Fruit fly (Drosophila melanogaster) whole organism, embryonic: ENCODE data around the gene TotM.
A peak's percentile ranks its signal among the peaks of the same experiment; 100 is the strongest.

Experiments used
- Atf-2 ChIP-seq: fragments of 200-800 bp; sonication (Bioruptor generic); optimal IDR thresholded peaks from 2 replicates; lab custom pipeline; 2016; ENCODE audit warnings: missing biosample characterization, missing genetic modification characterization
- Bgb ChIP-seq: fragments of 200-800 bp; sonication (Bioruptor generic); IDR thresholded peaks from 2 replicates; pipeline ENCODE4 v1.3.6; 2022; ENCODE audit warnings: missing biosample characterization, missing genetic modification characterization; ENCODE audit not compliant: partially characterized antibody
- Blimp-1 ChIP-seq: fragments of 200-800 bp; sonication (Bioruptor generic); optimal IDR thresholded peaks from 3 replicates; lab custom pipeline; 2018; ENCODE audit warnings: missing biosample characterization, missing genetic modification characterization, mild to moderate bottlenecking, moderate library complexity, missing genetic modification reagents
- CG1024 ChIP-seq: fragments of 200-800 bp; sonication (Bioruptor generic); IDR thresholded peaks from 2 replicates; pipeline ENCODE4 v1.3.6; 2022; ENCODE audit warnings: missing biosample characterization, missing genetic modification characterization
- CG11504 ChIP-seq: fragments of 200-800 bp; sonication (Bioruptor generic); optimal IDR thresholded peaks from 3 replicates; lab custom pipeline; 2019; ENCODE audit warnings: missing biosample characterization, mild to moderate bottlenecking, missing genetic modification characterization, moderate library complexity
- CG12659 ChIP-seq: fragments of 200-800 bp; sonication (Bioruptor generic); optimal IDR thresholded peaks from 3 replicates; lab custom pipeline; 2017; ENCODE audit warnings: mild to moderate bottlenecking, missing biosample characterization, missing genetic modification reagents, missing genetic modification characterization
- CG2199 ChIP-seq: fragments of 200-800 bp; sonication (Bioruptor generic); IDR thresholded peaks from 3 replicates; pipeline ENCODE4 v1.3.6; 2022; ENCODE audit warnings: missing biosample characterization, missing genetic modification characterization
- CG2875 ChIP-seq: fragments of 200-800 bp; sonication (Bioruptor generic); optimal IDR thresholded peaks from 2 replicates; lab custom pipeline; 2017; ENCODE audit warnings: missing biosample characterization, mild to moderate bottlenecking, missing genetic modification characterization, missing genetic modification reagents
- CG31388 ChIP-seq: fragments of 200-800 bp; sonication (Bioruptor generic); optimal IDR thresholded peaks from 2 replicates; lab custom pipeline; 2016; ENCODE audit warnings: missing biosample characterization, missing genetic modification characterization
- CG34224 ChIP-seq: fragments of 200-800 bp; sonication (Bioruptor generic); IDR thresholded peaks from 3 replicates; pipeline ENCODE4 v1.3.6; 2022; ENCODE audit warnings: missing biosample characterization, missing genetic modification characterization; ENCODE audit not compliant: partially characterized antibody
- CG3847 ChIP-seq: fragments of 200-800 bp; sonication (Bioruptor generic); IDR thresholded peaks from 2 replicates; pipeline ENCODE4 v1.3.6; 2022; ENCODE audit warnings: missing biosample characterization, missing genetic modification characterization
- CG4282 ChIP-seq: fragments of 200-800 bp; sonication (Bioruptor generic); optimal IDR thresholded peaks from 2 replicates; lab custom pipeline; 2016; ENCODE audit warnings: missing biosample characterization, missing genetic modification characterization
- CG4328 ChIP-seq: fragments of 200-800 bp; sonication (Bioruptor generic); optimal IDR thresholded peaks from 3 replicates; lab custom pipeline; 2017; ENCODE audit warnings: missing biosample characterization, missing genetic modification reagents, missing genetic modification characterization
- CG4360 ChIP-seq: fragments of 200-800 bp; sonication (Bioruptor generic); IDR thresholded peaks from 2 replicates; pipeline ENCODE4 v1.3.6; 2022; ENCODE audit warnings: missing biosample characterization, missing genetic modification characterization
- CG4424 ChIP-seq: fragments of 200-800 bp; sonication (Bioruptor generic); optimal IDR thresholded peaks from 3 replicates; lab custom pipeline; 2016; ENCODE audit warnings: missing biosample characterization, missing genetic modification characterization
- CG4617 ChIP-seq: fragments of 200-800 bp; sonication (Bioruptor generic); optimal IDR thresholded peaks from 3 replicates; lab custom pipeline; 2016; ENCODE audit warnings: missing biosample characterization, missing genetic modification characterization, borderline replicate concordance
- CG5180 ChIP-seq: fragments of 200-800 bp; sonication (Bioruptor generic); optimal IDR thresholded peaks from 3 replicates; lab custom pipeline; 2017; ENCODE audit warnings: missing biosample characterization, missing genetic modification characterization, mild to moderate bottlenecking, moderate library complexity, missing genetic modification reagents
- CG6175 ChIP-seq: fragments of 200-800 bp; sonication (Bioruptor generic); IDR thresholded peaks from 3 replicates; pipeline ENCODE4 v1.3.6; 2022; ENCODE audit warnings: missing biosample characterization, missing genetic modification characterization
- CG9932 ChIP-seq: fragments of 200-800 bp; sonication (Bioruptor generic); IDR thresholded peaks from 2 replicates; pipeline ENCODE4 v1.3.6; 2022; ENCODE audit warnings: missing biosample characterization, missing genetic modification characterization
- Deaf1 ChIP-seq: fragments of 200-800 bp; optimal IDR thresholded peaks from 3 replicates; lab custom pipeline; 2019; ENCODE audit warnings: missing biosample characterization, mild to moderate bottlenecking, missing genetic modification characterization, moderate library complexity
- HmgD ChIP-seq: fragments of 200-800 bp; sonication (Bioruptor generic); optimal IDR thresholded peaks from 3 replicates; lab custom pipeline; 2016; ENCODE audit warnings: missing biosample characterization, missing genetic modification characterization
- Hr78 ChIP-seq, 2 experiments: fragments of 200-800 bp in 1 of 2; fragments of >200 bp in 1 of 2; sonication (Bioruptor generic) in 1 of 2; optimal IDR thresholded peaks; 2 replicates each; lab custom pipeline; 2017 to 2019; ENCODE audit warnings: missing biosample characterization in 2 of 2, missing genetic modification characterization in 2 of 2, mild to moderate bottlenecking in 1 of 2, moderate library complexity in 1 of 2
- Mad ChIP-seq: fragments of 200-800 bp; sonication (Bioruptor generic); optimal IDR thresholded peaks from 2 replicates; lab custom pipeline; 2016; ENCODE audit warnings: missing biosample characterization, missing genetic modification characterization
- Med ChIP-seq: fragments of 200-800 bp; sonication (Bioruptor generic); peaks from one replicate; lab custom pipeline; 2016; ENCODE audit warnings: missing biosample characterization, missing genetic modification characterization, mild to moderate bottlenecking, inconsistent platforms, moderate library complexity
- Pdp1 ChIP-seq, 2 experiments: fragments of 200-800 bp; sonication (Bioruptor generic); optimal IDR thresholded peaks; 3 replicates each; lab custom pipeline; 2016; ENCODE audit warnings: missing biosample characterization in 2 of 2, missing genetic modification characterization in 2 of 2, mild to moderate bottlenecking in 1 of 2, moderate library complexity in 1 of 2
- Rx ChIP-seq: fragments of 200-800 bp; sonication (Bioruptor generic); IDR thresholded peaks from 2 replicates; pipeline ENCODE4 v1.3.6; 2022; ENCODE audit warnings: missing biosample characterization, missing genetic modification characterization
- Scr ChIP-seq: fragments of 200-800 bp; sonication (Bioruptor generic); IDR thresholded peaks from 2 replicates; pipeline ENCODE4 v1.3.6; 2022; ENCODE audit warnings: missing biosample characterization, missing genetic modification characterization; ENCODE audit not compliant: partially characterized antibody
- Sox102F ChIP-seq: fragments of 200-800 bp; sonication (Bioruptor generic); optimal IDR thresholded peaks from 2 replicates; lab custom pipeline; 2018; ENCODE audit warnings: missing biosample characterization, mild to moderate bottlenecking, missing genetic modification characterization, moderate library complexity
- Usf ChIP-seq: fragments of 200-800 bp; sonication (Bioruptor generic); optimal IDR thresholded peaks from 2 replicates; lab custom pipeline; 2017; ENCODE audit warnings: missing genotype, missing biosample characterization, missing genetic modification characterization
- YL-1 ChIP-seq: fragments of 200-800 bp; sonication (Bioruptor generic); optimal IDR thresholded peaks from 3 replicates; lab custom pipeline; 2017; ENCODE audit warnings: missing biosample characterization, mild to moderate bottlenecking, missing genetic modification characterization
- chm ChIP-seq: fragments of 200-800 bp; sonication (Bioruptor generic); IDR thresholded peaks from 2 replicates; pipeline ENCODE4 v1.3.6; 2022; ENCODE audit warnings: missing biosample characterization, missing genetic modification characterization
- crol ChIP-seq: fragments of 200-800 bp; sonication (Bioruptor generic); IDR thresholded peaks from 2 replicates; pipeline ENCODE4 v1.3.6; 2022; ENCODE audit warnings: missing biosample characterization, missing genetic modification characterization
- cwo ChIP-seq: fragments of 200-800 bp; sonication (Bioruptor generic); optimal IDR thresholded peaks from 3 replicates; lab custom pipeline; 2017; ENCODE audit warnings: missing biosample characterization, missing genetic modification characterization, mild to moderate bottlenecking, moderate library complexity, missing genetic modification reagents
- dati ChIP-seq: fragments of 200-800 bp; sonication (Bioruptor generic); IDR thresholded peaks from 2 replicates; pipeline ENCODE4 v1.3.6; 2022; ENCODE audit warnings: missing biosample characterization, missing genetic modification characterization
- dm ChIP-seq: fragments of 200-800 bp; sonication (Bioruptor generic); optimal IDR thresholded peaks from 3 replicates; lab custom pipeline; 2016; ENCODE audit warnings: missing biosample characterization, missing genetic modification characterization
- exex ChIP-seq: fragments of 200-800 bp; sonication (Bioruptor generic); optimal IDR thresholded peaks from 4 replicates; lab custom pipeline; 2018; ENCODE audit warnings: missing biosample characterization, mild to moderate bottlenecking, missing genetic modification characterization, moderate library complexity
- gcm ChIP-seq: fragments of 200-800 bp; sonication (Bioruptor generic); optimal IDR thresholded peaks from 2 replicates; lab custom pipeline; 2019; ENCODE audit warnings: missing biosample characterization, mild to moderate bottlenecking, missing genetic modification characterization, moderate library complexity
- gfzf ChIP-seq: fragments of 200-800 bp; sonication (Bioruptor generic); optimal IDR thresholded peaks from 2 replicates; lab custom pipeline; 2016; ENCODE audit warnings: missing biosample characterization, mild to moderate bottlenecking, missing genetic modification characterization, moderate library complexity
- lbe ChIP-seq: fragments of 200-800 bp; sonication (Bioruptor generic); optimal IDR thresholded peaks from 2 replicates; lab custom pipeline; 2016; ENCODE audit warnings: missing biosample characterization, mild to moderate bottlenecking, missing genetic modification characterization
- onecut ChIP-seq: fragments of 200-800 bp; sonication (Bioruptor generic); IDR thresholded peaks from 2 replicates; pipeline ENCODE4 v1.3.6; 2022; ENCODE audit warnings: missing biosample characterization, missing genetic modification characterization
- otp ChIP-seq: fragments of 200-800 bp; sonication (Bioruptor generic); IDR thresholded peaks from 3 replicates; pipeline ENCODE4, ENCODE4 v1.3.6; 2022; ENCODE audit warnings: missing biosample characterization, missing genetic modification characterization
- pros ChIP-seq: fragments of 200-800 bp; sonication (Bioruptor generic); optimal IDR thresholded peaks from 3 replicates; lab custom pipeline; 2019; ENCODE audit warnings: missing biosample characterization, mild to moderate bottlenecking, missing genetic modification characterization, moderate library complexity
- run ChIP-seq: fragments of 200-800 bp; sonication (Bioruptor generic); optimal IDR thresholded peaks from 3 replicates; lab custom pipeline; 2018; ENCODE audit warnings: missing biosample characterization, mild to moderate bottlenecking, missing genetic modification characterization
- sens ChIP-seq: fragments of 200-800 bp; sonication (Bioruptor generic); peaks from one replicate; lab custom pipeline; 2016; ENCODE audit warnings: missing biosample characterization, missing genetic modification characterization
- tll ChIP-seq, 2 experiments: fragments of 200-800 bp in 1 of 2; fragments of >200 bp in 1 of 2; sonication (Bioruptor generic) in 1 of 2; optimal IDR thresholded peaks; 2 replicates each; lab custom pipeline; 2017 to 2019; ENCODE audit warnings: missing biosample characterization in 2 of 2, missing genetic modification characterization in 2 of 2, mild to moderate bottlenecking in 1 of 2, moderate library complexity in 1 of 2
- wdn ChIP-seq: fragments of 200-800 bp; sonication (Bioruptor generic); IDR thresholded peaks from 2 replicates; pipeline ENCODE4 v1.3.6; 2022; ENCODE audit warnings: missing biosample characterization, missing genetic modification characterization
- yki ChIP-seq: fragments of >200 bp; optimal IDR thresholded peaks from 3 replicates; lab custom pipeline; 2018
- z ChIP-seq: fragments of 200-800 bp; sonication (Bioruptor generic); IDR thresholded peaks from 3 replicates; pipeline ENCODE4 v1.3.6; 2022; ENCODE audit warnings: missing biosample characterization, missing genetic modification characterization

TotM gene

DNA sequence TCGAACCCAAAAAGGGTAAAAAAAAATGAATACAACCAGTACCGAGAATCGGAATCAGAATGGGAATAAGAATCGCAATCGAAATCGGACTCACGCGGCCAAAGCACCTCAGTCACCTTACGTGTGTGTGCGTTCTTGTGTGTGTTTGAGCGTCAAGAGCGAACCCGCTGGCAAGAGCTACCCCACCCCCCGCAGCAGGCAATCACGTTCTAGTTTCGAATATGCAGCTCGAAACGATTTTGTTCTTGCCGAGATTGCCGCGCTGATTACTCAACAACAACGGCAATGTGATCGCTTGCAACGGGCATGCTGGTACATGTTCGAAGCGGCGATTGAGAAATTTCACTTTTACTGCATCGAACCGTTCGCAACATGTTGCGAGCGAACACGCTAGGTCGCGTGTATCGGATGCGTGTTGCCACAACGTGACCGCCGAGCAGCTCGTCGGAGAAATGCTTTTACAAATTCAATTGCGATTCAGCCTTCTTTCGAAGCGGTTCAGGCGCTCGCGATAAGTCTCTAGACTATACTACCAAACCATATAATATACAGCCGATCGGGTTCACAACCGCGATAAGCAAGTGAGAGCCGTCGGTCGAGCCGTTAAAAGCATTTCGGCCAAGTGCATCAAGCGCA, 24.3 kb upstream of the TotM start (continued):
- TF ChIP-seq CG4282, result no peak
- peak; percentile 71 for TF ChIP-seq Med (GFP tag; lab: Kevin White, UChicago)
- TF ChIP-seq Sox102F, result no peak
- TF ChIP-seq Rx (GFP tag; lab: Robert Waterston, UW), result no peak
- peak; percentile 61 for TF ChIP-seq CG11504
- TF ChIP-seq onecut (GFP tag; lab: Robert Waterston, UW), result no peak
- TF ChIP-seq CG4360 (GFP tag; lab: Robert Waterston, UW), result peak; percentile 29; the same call in 1 of the 2 replicates
- peak; percentile 29 for TF ChIP-seq dm (GFP tag; lab: Kevin White, UChicago)
- no peak for TF ChIP-seq CG3847 (GFP tag; lab: Robert Waterston, UW)
- TF ChIP-seq Deaf1 (tag; lab: Kevin White, UChicago), result peak; percentile 45
- peak; percentile 71; the same call in 1 of the 2 replicates for TF ChIP-seq chm (GFP tag; lab: Robert Waterston, UW)
- TF ChIP-seq YL-1 (GFP tag; lab: Kevin White, UChicago), result no peak
- TF ChIP-seq CG1024 (GFP tag; lab: Robert Waterston, UW), result peak; percentile 20; the same call in 1 of the 2 replicates
- peak; percentile 100 for TF ChIP-seq CG5180
- peak; percentile 82 for TF ChIP-seq sens (GFP tag; lab: Kevin White, UChicago)
- peak; percentile 69 for TF ChIP-seq lbe (GFP tag; lab: Kevin White, UChicago)
- TF ChIP-seq tll (GFP tag; optimal IDR thresholded peaks at IDR 0.05; lab: Kevin White, UChicago), result no peak
- TF ChIP-seq Scr, result 0 out of 2 replicates have a peak, but pooled peaks have one; percentile 25
- peak; percentile 18 for TF ChIP-seq exex
- peak; percentile 89 for TF ChIP-seq crol
- TF ChIP-seq CG31388 (GFP tag; lab: Kevin White, UChicago), result no peak
- TF ChIP-seq Usf, result no peak
- peak; percentile 29 for TF ChIP-seq pros
- peak; percentile 59; the same call in 1 of the 3 replicates for TF ChIP-seq z (GFP tag; lab: Robert Waterston, UW)
- TF ChIP-seq CG6175 (GFP tag; lab: Robert Waterston, UW), result 0 out of 3 replicates have a peak, but pooled peaks have one; percentile 33
- TF ChIP-seq Pdp1 (GFP tag; optimal IDR thresholded peaks at IDR 0.05; lab: Kevin White, UChicago), result peak in 1 of 2 experiments; percentile 94
- TF ChIP-seq wdn (GFP tag; lab: Robert Waterston, UW), result no peak

DNA sequence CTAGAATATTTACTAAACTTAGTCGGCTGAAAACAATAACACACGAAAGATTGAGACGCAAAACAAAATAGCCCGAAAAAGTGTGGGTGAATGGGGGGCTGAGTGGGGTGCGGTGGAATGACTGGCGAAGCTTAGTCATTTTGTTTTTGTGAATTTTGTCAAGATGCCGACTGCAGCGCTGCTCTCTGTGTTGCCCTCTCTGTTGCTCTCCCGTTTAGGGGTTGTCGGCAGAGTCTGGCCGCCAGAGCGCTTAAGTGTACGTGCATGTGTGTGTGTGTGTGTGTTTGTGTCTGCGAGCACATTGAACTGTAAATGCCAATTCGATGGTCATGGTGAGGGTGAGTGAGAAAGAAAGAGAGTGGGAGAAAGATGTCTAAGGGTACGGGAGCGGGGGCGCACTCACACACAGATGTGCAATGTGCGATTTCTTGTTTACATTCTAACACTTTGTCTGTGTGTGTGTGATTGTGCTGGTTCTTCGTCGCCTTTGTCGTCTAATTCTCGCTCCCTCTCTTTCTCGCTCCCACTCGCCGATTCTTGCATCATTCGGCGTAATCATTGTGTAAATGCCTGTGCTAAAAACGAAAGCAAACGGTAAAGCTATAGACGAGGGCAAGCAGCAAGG, 23.2 kb upstream of the TotM start:
- TF ChIP-seq gfzf (GFP tag; lab: Kevin White, UChicago), result no peak
- TF ChIP-seq Hr78 (GFP tag; optimal IDR thresholded peaks at IDR 0.05; lab: Kevin White, UChicago), result peak in 1 of 2 experiments; percentile 10
- peak; percentile 77 for TF ChIP-seq pros
- TF ChIP-seq run (tag; lab: Kevin White, UChicago), result no peak
- TF ChIP-seq CG4617 (GFP tag; lab: Kevin White, UChicago), result no peak
- no peak for TF ChIP-seq Atf-2
- peak; percentile 68 for TF ChIP-seq Med (GFP tag; lab: Kevin White, UChicago)
- TF ChIP-seq cwo, result peak; percentile 15
- TF ChIP-seq yki, result no peak
- 0 out of 3 replicates have a peak, but pooled peaks have one; percentile 20 for TF ChIP-seq otp (GFP tag; lab: Robert Waterston, UW)
- peak; percentile 30 for TF ChIP-seq gcm
- peak; percentile 23 for TF ChIP-seq CG4328 (GFP tag; lab: Kevin White, UChicago)
- TF ChIP-seq CG9932 (GFP tag; lab: Robert Waterston, UW), result 0 out of 2 replicates have a peak, but pooled peaks have one; percentile 13
- TF ChIP-seq CG4424 (GFP tag; lab: Kevin White, UChicago), result no peak
- TF ChIP-seq Pdp1 (GFP tag; optimal IDR thresholded peaks at IDR 0.05; lab: Kevin White, UChicago), result peak in 1 of 2 experiments; percentile 91
- peak; percentile 15 for TF ChIP-seq HmgD (GFP tag; lab: Kevin White, UChicago)
- peak; percentile 21; the same call in 1 of the 2 replicates for TF ChIP-seq Bgb (GFP tag; lab: Robert Waterston, UW)
- peak; percentile 18 for TF ChIP-seq Blimp-1 (GFP tag; lab: Kevin White, UChicago)
- TF ChIP-seq CG12659 (GFP tag; lab: Kevin White, UChicago), result no peak
- TF ChIP-seq Mad (GFP tag; lab: Kevin White, UChicago), result no peak
- TF ChIP-seq CG2199 (GFP tag; lab: Robert Waterston, UW), result 0 out of 3 replicates have a peak, but pooled peaks have one; percentile 48
- peak; percentile 13 for TF ChIP-seq CG2875
- no peak for TF ChIP-seq dati
- TF ChIP-seq CG34224 (GFP tag; lab: Robert Waterston, UW), result no peak
